Worm (Caenorhabditis elegans) whole organism, L4 larva: ENCODE measurements around the gene lgc-4.
"Not testable (repeated sequence)": the region's sequence is repeated elsewhere in the genome, so short reads cannot be mapped to it uniquely, and the experiment has no call there.

Experiments
- F37D6.2 ChIP-seq: sonication (generic microtip); optimal IDR thresholded peaks from 2 replicates; lab custom pipeline; 2016; ENCODE audit warnings: mild to moderate bottlenecking, missing genetic modification characterization, missing compliant biosample characterization
- Y48G9A.11 ChIP-seq: fragments of 200-800 bp; sonication (Bioruptor generic); IDR thresholded peaks from 2 replicates; pipeline ENCODE4 v1.3.6; 2022; ENCODE audit warnings: missing genetic modification reagents, missing genetic modification characterization, missing compliant biosample characterization
- Y75B8A.6 ChIP-seq: fragments of 200-800 bp; sonication (Bioruptor generic); IDR thresholded peaks from 2 replicates; pipeline ENCODE4 v1.3.6; 2022; ENCODE audit warnings: missing genetic modification reagents, missing genetic modification characterization, missing compliant biosample characterization
- aha-1 ChIP-seq: fragments of 150-350 bp; peaks from one replicate; lab custom pipeline; 2014; ENCODE audit warnings: missing biosample characterization, missing genetic modification characterization
- aly-2 ChIP-seq: sonication (generic microtip); optimal IDR thresholded peaks from 2 replicates; lab custom pipeline; 2018; ENCODE audit warnings: missing biosample characterization, missing genetic modification characterization
- ama-1 ChIP-seq: fragments of 150-350 bp; optimal IDR thresholded peaks from 2 replicates; lab custom pipeline; 2014; ENCODE audit warnings: inconsistent platforms, mixed read lengths
- ceh-44 ChIP-seq: fragments of 200-800 bp; sonication (Bioruptor generic); IDR thresholded peaks from 2 replicates; pipeline ENCODE4 v1.3.6; 2022; ENCODE audit warnings: missing genetic modification reagents, missing genetic modification characterization, missing compliant biosample characterization
- duxl-1 ChIP-seq: sonication (generic microtip); optimal IDR thresholded peaks from 2 replicates; lab custom pipeline; 2016; ENCODE audit warnings: mild to moderate bottlenecking, missing genetic modification characterization, moderate library complexity, missing compliant biosample characterization; ENCODE audit not compliant: poor library complexity
- dve-1 ChIP-seq: sonication (generic microtip); optimal IDR thresholded peaks from 2 replicates; lab custom pipeline; 2017; ENCODE audit warnings: antibody characterized with exemption, mild to moderate bottlenecking, missing genetic modification characterization, missing compliant biosample characterization; ENCODE audit not compliant: insufficient read depth
- fkh-10 ChIP-seq: fragments of 150-350 bp; optimal IDR thresholded peaks from 2 replicates; lab custom pipeline; 2014; ENCODE audit warnings: missing biosample characterization, missing genetic modification reagents, missing genetic modification characterization
- fos-1 ChIP-seq: fragments of 150-350 bp; optimal IDR thresholded peaks from 2 replicates; lab custom pipeline; 2014; ENCODE audit warnings: missing biosample characterization, missing genetic modification characterization
- gei-8 ChIP-seq: fragments of 200-800 bp; sonication (Bioruptor generic); optimal IDR thresholded peaks from 2 replicates; lab custom pipeline; 2018; ENCODE audit warnings: mild to moderate bottlenecking, missing genetic modification characterization, missing compliant biosample characterization
- lim-7 ChIP-seq: fragments of 200-800 bp; sonication (Bioruptor generic); IDR thresholded peaks from 2 replicates; pipeline ENCODE4 v1.3.6; 2022; ENCODE audit warnings: missing genetic modification characterization, missing compliant biosample characterization
- lin-15B ChIP-seq: fragments of 150-350 bp; sonication (generic microtip); optimal IDR thresholded peaks from 3 replicates; lab custom pipeline; 2014; ENCODE audit warnings: missing biosample characterization, missing genetic modification characterization
- lin-38 ChIP-seq: fragments of 200-800 bp; sonication (Bioruptor generic); IDR thresholded peaks from 2 replicates; pipeline ENCODE4 v1.3.6; 2022; ENCODE audit warnings: missing genetic modification reagents, missing genetic modification characterization, missing compliant biosample characterization
- mep-1 ChIP-seq: fragments of 150-350 bp; sonication (generic microtip); optimal IDR thresholded peaks from 3 replicates; lab custom pipeline; 2014; ENCODE audit warnings: missing biosample characterization, missing genetic modification characterization
- mxl-3 ChIP-seq: fragments of 200-800 bp; sonication (Bioruptor generic); optimal IDR thresholded peaks from 2 replicates; lab custom pipeline; 2018; ENCODE audit warnings: mild to moderate bottlenecking, missing genetic modification characterization, missing compliant biosample characterization
- nhr-25 ChIP-seq: sonication (generic microtip); optimal IDR thresholded peaks from 2 replicates; lab custom pipeline; 2017; ENCODE audit warnings: missing genetic modification characterization, mild to moderate bottlenecking, missing compliant biosample characterization, antibody characterized with exemption, moderate library complexity, borderline replicate concordance; ENCODE audit not compliant: insufficient read depth
- nhr-77 ChIP-seq: fragments of 150-350 bp; optimal IDR thresholded peaks from 2 replicates; lab custom pipeline; 2014; ENCODE audit warnings: missing biosample characterization, missing genetic modification characterization
- pqm-1 ChIP-seq: sonication (generic microtip); optimal IDR thresholded peaks from 2 replicates; lab custom pipeline; 2017; ENCODE audit warnings: missing biosample characterization, missing genetic modification characterization
- rbr-2 ChIP-seq: sonication (generic microtip); optimal IDR thresholded peaks from 2 replicates; lab custom pipeline; 2016; ENCODE audit warnings: missing genotype, missing genetic modification characterization, missing compliant biosample characterization
- saeg-2 ChIP-seq: fragments of 200-800 bp; sonication (Bioruptor generic); IDR thresholded peaks from 2 replicates; pipeline ENCODE4 v1.3.6; 2022; ENCODE audit warnings: missing genetic modification reagents, missing genetic modification characterization, missing compliant biosample characterization
- set-16 ChIP-seq: fragments of 200-800 bp; sonication (Bioruptor generic); IDR thresholded peaks from 2 replicates; pipeline ENCODE4 v1.3.6; 2022; ENCODE audit warnings: missing genetic modification reagents, missing genetic modification characterization, missing compliant biosample characterization
- snpc-1.2 ChIP-seq: fragments of 200-800 bp; sonication (Bioruptor generic); IDR thresholded peaks from 2 replicates; pipeline ENCODE4 v1.3.6; 2022; ENCODE audit warnings: missing genetic modification reagents, missing genetic modification characterization, missing compliant biosample characterization
- spr-3 ChIP-seq: fragments of 200-800 bp; sonication (Bioruptor generic); optimal IDR thresholded peaks from 2 replicates; lab custom pipeline; 2018; ENCODE audit warnings: mild to moderate bottlenecking, missing genetic modification characterization, missing compliant biosample characterization
- tra-1 ChIP-seq: fragments of 200-800 bp; sonication (Bioruptor generic); IDR thresholded peaks from 2 replicates; pipeline ENCODE4 v1.3.6; 2022; ENCODE audit warnings: missing genetic modification reagents, missing genetic modification characterization, missing compliant biosample characterization
- unc-62 ChIP-seq, 3 experiments: fragments of 150-350 bp in 1 of 3; sonication (generic microtip); optimal IDR thresholded peaks in 2 of 3; peaks in 1 of 3; 1 replicate in 1 of 3; 2 replicates in 2 of 3; lab custom pipeline; 2014 to 2017; ENCODE audit warnings: missing biosample characterization in 3 of 3, missing genetic modification characterization in 3 of 3, missing genetic modification reagents in 3 of 3, missing genotype in 1 of 3
- ztf-7 ChIP-seq: fragments of 150-350 bp; optimal IDR thresholded peaks from 2 replicates; lab custom pipeline; 2014; ENCODE audit warnings: missing biosample characterization, missing genetic modification characterization

The lgc-4 gene

ce11 chrX:9206731-9207130 lies 35.3 kb downstream of the lgc-4 start:
- TF ChIP-seq lin-15B (tag; lab: Kevin White, UChicago) (no peak), duxl-1 (tag; lab: Kevin White, UChicago) (no peak), unc-62 (GFP tag; optimal IDR thresholded peaks at IDR 0.05 in 1 of 2; lab: Kevin White, UChicago) (peak in 1 of 2 experiments; percentile 93), unc-62 (tag; optimal IDR thresholded peaks at IDR 0.05; lab: Kevin White, UChicago) (no peak)

DNA sequence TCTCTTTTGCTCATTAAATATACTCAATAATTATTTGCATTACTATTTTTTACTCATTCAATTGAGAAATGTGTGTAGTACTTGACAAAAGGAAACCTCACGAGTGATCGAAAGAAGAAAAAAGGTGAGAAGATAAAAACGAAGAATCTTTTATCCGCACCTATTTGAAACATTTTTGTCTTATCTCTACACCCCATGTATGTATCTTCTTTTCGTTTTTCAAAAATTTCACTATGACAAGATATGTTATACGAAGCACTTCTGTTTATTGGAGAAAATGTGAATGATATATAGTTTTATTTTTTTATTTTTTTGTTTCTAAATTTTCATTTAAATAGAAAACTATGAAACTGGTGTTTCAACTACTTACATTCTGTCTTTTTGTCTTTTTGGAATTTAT lies 37.0 kb downstream of the lgc-4 start:
- TF ChIP-seq aly-2 (no peak), rbr-2 (tag; lab: Kevin White, UChicago) (no peak), spr-3 (GFP tag; lab: Kevin White, UChicago) (no peak), unc-62 (GFP tag; optimal IDR thresholded peaks at IDR 0.05 in 1 of 2; lab: Kevin White, UChicago) (peak in 1 of 2 experiments; percentile 53), unc-62 (tag; optimal IDR thresholded peaks at IDR 0.05; lab: Kevin White, UChicago) (no peak)

ce11 chrX:9203468-9203867 lies 38.6 kb downstream of the lgc-4 start, which contains the start of gene crb-3:
Gene crb-3 (plus strand): TSS chrX:9203768.
- TF ChIP-seq aly-2; lin-15B (tag; lab: Kevin White, UChicago); ztf-7: not testable (repeated sequence)

DNA sequence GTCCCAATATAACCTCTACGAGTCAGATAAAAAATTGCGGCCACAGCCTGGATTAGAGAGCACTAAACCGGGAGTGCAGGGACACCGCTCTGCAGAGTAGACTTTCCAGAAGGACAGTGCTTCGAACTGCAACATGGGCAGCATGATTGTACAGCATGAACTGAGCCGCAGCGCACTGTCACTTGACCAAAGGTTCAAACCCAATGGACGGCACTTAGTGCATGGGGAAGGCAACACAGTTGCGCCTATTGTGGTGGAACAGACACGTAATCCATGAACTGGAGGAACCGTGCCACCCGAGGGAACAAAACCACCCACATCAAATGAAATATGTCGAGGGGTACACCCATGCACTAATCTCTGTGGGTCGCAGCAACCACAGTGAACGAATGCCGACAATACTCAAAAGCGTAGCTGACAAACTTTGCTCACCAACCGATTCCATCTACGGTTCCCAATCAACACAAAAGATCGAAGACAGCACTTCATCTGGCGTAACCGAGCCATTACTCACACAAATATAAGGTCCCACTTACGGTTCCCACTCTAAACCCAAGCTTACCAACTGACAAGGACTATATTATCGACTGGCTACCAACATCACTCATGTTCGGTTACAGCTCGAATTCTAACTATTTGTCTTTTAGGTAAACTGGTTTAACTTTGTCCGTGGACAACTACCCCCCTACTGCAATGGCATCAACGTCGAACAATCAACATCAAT lies 46.5 kb downstream of the lgc-4 start:
- no peak for TF ChIP-seq tra-1 (GFP tag; lab: Robert Waterston, UW)
- TF ChIP-seq unc-62 (GFP tag; optimal IDR thresholded peaks at IDR 0.05 in 1 of 2; lab: Kevin White, UChicago), result peak in 1 of 2 experiments; percentile 77
- no peak for TF ChIP-seq unc-62 (tag; optimal IDR thresholded peaks at IDR 0.05; lab: Kevin White, UChicago)
- TF ChIP-seq aha-1 (tag; lab: Kevin White, UChicago), result peak; percentile 96
- TF ChIP-seq pqm-1, result no peak
- TF ChIP-seq lin-38 (GFP tag; lab: Robert Waterston, UW), result no peak
- TF ChIP-seq fkh-10 (GFP tag; lab: Kevin White, UChicago), result no peak

DNA sequence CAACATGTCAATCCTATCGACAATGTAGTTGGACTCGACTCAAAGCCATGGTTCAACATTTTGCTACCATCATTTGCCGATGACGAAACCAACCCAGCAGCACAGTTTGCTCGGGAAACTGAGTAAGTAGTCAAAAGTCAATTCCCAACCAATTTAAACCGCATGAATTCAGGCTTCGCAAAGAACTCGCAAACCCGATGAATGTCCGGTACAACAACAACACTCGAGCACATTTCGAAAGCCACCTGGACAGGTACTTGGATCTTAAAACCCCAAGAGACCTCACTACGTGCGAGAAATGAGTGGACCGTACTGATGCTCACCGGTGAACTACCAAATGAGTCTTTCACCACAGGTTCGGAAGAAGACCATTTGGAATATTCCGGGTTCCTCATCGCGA lies 47.9 kb downstream of the lgc-4 start:
- no peak for TF ChIP-seq fos-1 (tag; lab: Kevin White, UChicago)
- TF ChIP-seq nhr-25, result no peak
- TF ChIP-seq dve-1 (tag; lab: Kevin White, UChicago), result no peak
- peak in 1 of 2 experiments; percentile 70 for TF ChIP-seq unc-62 (GFP tag; optimal IDR thresholded peaks at IDR 0.05 in 1 of 2; lab: Kevin White, UChicago)
- TF ChIP-seq unc-62 (tag; optimal IDR thresholded peaks at IDR 0.05; lab: Kevin White, UChicago), result no peak
- no peak for TF ChIP-seq nhr-77 (tag; lab: Kevin White, UChicago)
- TF ChIP-seq ama-1 (lab: Kevin White, UChicago), result no peak
- no peak for TF ChIP-seq lin-15B (tag; lab: Kevin White, UChicago)
- peak; percentile 93 for TF ChIP-seq aha-1 (tag; lab: Kevin White, UChicago)
- no peak for TF ChIP-seq ztf-7
- no peak for TF ChIP-seq mxl-3 (GFP tag; lab: Kevin White, UChicago)
- no peak for TF ChIP-seq F37D6.2 (tag; lab: Kevin White, UChicago)
- no peak for TF ChIP-seq Y48G9A.11 (GFP tag; lab: Robert Waterston, UW)
- no peak for TF ChIP-seq gei-8
- TF ChIP-seq Y75B8A.6 (GFP tag; lab: Robert Waterston, UW), result no peak
- TF ChIP-seq mep-1 (tag; lab: Kevin White, UChicago), result no peak

DNA sequence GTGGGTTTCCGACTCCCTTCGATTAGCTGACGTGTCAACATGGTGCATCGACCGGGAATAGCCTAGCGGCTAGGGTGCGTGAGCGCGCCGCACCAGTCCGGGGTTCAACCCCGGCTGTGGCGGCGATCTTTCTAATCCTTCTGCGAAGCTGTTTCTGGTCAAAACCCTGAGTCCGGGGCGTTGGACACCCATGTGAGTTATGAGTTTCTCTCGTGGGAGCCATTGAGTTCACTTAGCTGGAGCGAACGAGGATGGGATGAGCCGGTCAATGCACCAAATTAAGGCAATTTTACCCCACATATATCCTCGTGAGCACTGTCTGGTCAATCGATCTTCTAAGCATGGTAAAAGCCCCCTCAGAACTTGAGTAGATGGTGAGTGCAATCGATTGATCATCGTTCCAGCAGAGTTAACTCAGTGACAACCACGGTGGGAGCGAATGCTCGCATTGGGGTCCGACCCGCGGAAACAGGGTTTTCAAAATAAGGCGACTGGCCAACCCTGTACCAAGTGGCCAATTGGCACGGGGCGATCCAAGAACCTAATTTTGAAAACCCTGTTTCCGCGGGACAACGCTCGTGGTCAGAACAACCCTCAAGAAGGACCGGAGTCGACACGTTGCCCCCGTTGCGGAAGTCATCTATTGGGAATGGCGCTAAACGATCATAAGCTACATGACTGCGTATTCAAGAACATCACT lies 50.1 kb downstream of the lgc-4 start, which contains the start of gene Y81B9A.1:
Gene Y81B9A.1, plus strand, starts transcription at position 650 of the 700 bp plus-strand sequence.
- TF ChIP-seq ceh-44 (peak; percentile 76), snpc-1.2 (GFP tag; lab: Robert Waterston, UW) (peak; percentile 43; the same call in 1 of the 2 replicates), Y48G9A.11 (GFP tag; lab: Robert Waterston, UW) (0 out of 2 replicates have a peak, but pooled peaks have one; percentile 12), set-16 (GFP tag; lab: Robert Waterston, UW) (peak; percentile 84), lim-7 (GFP tag; lab: Robert Waterston, UW) (0 out of 2 replicates have a peak, but pooled peaks have one; percentile 15), unc-62 (GFP tag; optimal IDR thresholded peaks at IDR 0.05 in 1 of 2; lab: Kevin White, UChicago) (no peak), unc-62 (tag; optimal IDR thresholded peaks at IDR 0.05; lab: Kevin White, UChicago) (no peak), saeg-2 (GFP tag; lab: Robert Waterston, UW) (no peak)
